Worm (Caenorhabditis elegans) whole organism, L4 larva: Measurements from ENCODE around the gene gck-1.

Source experiments
- F26F4.8 ChIP-seq: fragments of 200-800 bp; sonication (Bioruptor generic); conservative IDR thresholded peaks from 2 replicates; pipeline ENCODE4 v1.3.6; 2022; ENCODE audit warnings: missing genetic modification characterization, missing compliant biosample characterization
- T20F7.1 ChIP-seq: fragments of 200-800 bp; sonication (Bioruptor generic); optimal IDR thresholded peaks from 2 replicates; lab custom pipeline; 2018; ENCODE audit warnings: mild to moderate bottlenecking, missing genetic modification characterization, missing compliant biosample characterization
- T26A8.4 ChIP-seq: fragments of 200-800 bp; sonication (Bioruptor generic); IDR thresholded peaks from 2 replicates; pipeline ENCODE4 v1.3.6; 2022; ENCODE audit warnings: missing genetic modification characterization, missing compliant biosample characterization
- Y48G9A.11 ChIP-seq: fragments of 200-800 bp; sonication (Bioruptor generic); IDR thresholded peaks from 2 replicates; pipeline ENCODE4 v1.3.6; 2022; ENCODE audit warnings: missing genetic modification reagents, missing genetic modification characterization, missing compliant biosample characterization
- Y5F2A.4 ChIP-seq: fragments of 200-800 bp; sonication (Bioruptor generic); optimal IDR thresholded peaks from 2 replicates; lab custom pipeline; 2018; ENCODE audit warnings: mild to moderate bottlenecking, missing genetic modification characterization, missing compliant biosample characterization
- ZK337.2 ChIP-seq: fragments of 200-800 bp; sonication (Bioruptor generic); IDR thresholded peaks from 2 replicates; pipeline ENCODE4 v1.3.6; 2022; ENCODE audit warnings: missing genetic modification reagents, missing genetic modification characterization, missing compliant biosample characterization
- aha-1 ChIP-seq: fragments of 150-350 bp; peaks from one replicate; lab custom pipeline; 2014; ENCODE audit warnings: missing biosample characterization, missing genetic modification characterization
- ama-1 ChIP-seq: fragments of 150-350 bp; optimal IDR thresholded peaks from 2 replicates; lab custom pipeline; 2014; ENCODE audit warnings: inconsistent platforms, mixed read lengths
- attf-4 ChIP-seq: sonication (generic microtip); optimal IDR thresholded peaks from 3 replicates; lab custom pipeline; 2017; ENCODE audit warnings: missing biosample characterization, missing genetic modification characterization
- ceh-28 ChIP-seq: fragments of 150-350 bp; optimal IDR thresholded peaks from 2 replicates; lab custom pipeline; 2014; ENCODE audit warnings: missing biosample characterization, missing genetic modification reagents, missing genetic modification characterization
- ceh-32 ChIP-seq: sonication (generic microtip); optimal IDR thresholded peaks from 2 replicates; lab custom pipeline; 2016; ENCODE audit warnings: mild to moderate bottlenecking, missing genetic modification characterization, missing compliant biosample characterization; ENCODE audit not compliant: poor library complexity
- ceh-44 ChIP-seq: fragments of 200-800 bp; sonication (Bioruptor generic); IDR thresholded peaks from 2 replicates; pipeline ENCODE4 v1.3.6; 2022; ENCODE audit warnings: missing genetic modification reagents, missing genetic modification characterization, missing compliant biosample characterization
- ceh-62 ChIP-seq: sonication (generic microtip); optimal IDR thresholded peaks from 2 replicates; lab custom pipeline; 2017; ENCODE audit warnings: missing biosample characterization, missing genetic modification characterization
- ceh-82 ChIP-seq: sonication (generic microtip); optimal IDR thresholded peaks from 2 replicates; lab custom pipeline; 2017; ENCODE audit warnings: missing biosample characterization, missing genetic modification characterization
- cey-2 ChIP-seq: sonication (generic microtip); optimal IDR thresholded peaks from 3 replicates; lab custom pipeline; 2017; ENCODE audit warnings: missing genetic modification characterization, mild to moderate bottlenecking, missing compliant biosample characterization, antibody characterized with exemption, borderline replicate concordance; ENCODE audit not compliant: insufficient read depth
- daf-12 ChIP-seq: fragments of 150-350 bp; optimal IDR thresholded peaks from 2 replicates; lab custom pipeline; 2014; ENCODE audit warnings: missing biosample characterization, missing genetic modification reagents, missing genetic modification characterization
- daf-8 ChIP-seq: fragments of 200-800 bp; sonication (Bioruptor generic); IDR thresholded peaks from 2 replicates; pipeline ENCODE4 v1.3.6; 2022; ENCODE audit warnings: missing genetic modification characterization, missing compliant biosample characterization
- dmd-6 ChIP-seq: fragments of 200-800 bp; sonication (Bioruptor generic); IDR thresholded peaks from 2 replicates; pipeline ENCODE4 v1.3.6; 2022; ENCODE audit warnings: missing genetic modification reagents, missing genetic modification characterization, missing compliant biosample characterization
- dpl-1 ChIP-seq: fragments of 150-350 bp; optimal IDR thresholded peaks from 2 replicates; lab custom pipeline; 2014; ENCODE audit warnings: missing biosample characterization, missing genetic modification reagents, missing genetic modification characterization
- dve-1 ChIP-seq: sonication (generic microtip); optimal IDR thresholded peaks from 2 replicates; lab custom pipeline; 2017; ENCODE audit warnings: antibody characterized with exemption, mild to moderate bottlenecking, missing genetic modification characterization, missing compliant biosample characterization; ENCODE audit not compliant: insufficient read depth
- egl-27 ChIP-seq: sonication (generic microtip); optimal IDR thresholded peaks from 3 replicates; lab custom pipeline; 2017; ENCODE audit warnings: missing biosample characterization, missing genetic modification reagents, missing genetic modification characterization
- fos-1 ChIP-seq: fragments of 150-350 bp; optimal IDR thresholded peaks from 2 replicates; lab custom pipeline; 2014; ENCODE audit warnings: missing biosample characterization, missing genetic modification characterization
- gei-8 ChIP-seq: fragments of 200-800 bp; sonication (Bioruptor generic); optimal IDR thresholded peaks from 2 replicates; lab custom pipeline; 2018; ENCODE audit warnings: mild to moderate bottlenecking, missing genetic modification characterization, missing compliant biosample characterization
- hif-1 ChIP-seq, 2 experiments: sonication (generic microtip); optimal IDR thresholded peaks; 2 replicates each; lab custom pipeline; 2016 to 2017; ENCODE audit warnings: missing compliant biosample characterization in 2 of 2, missing genetic modification characterization in 2 of 2, missing genetic modification reagents in 2 of 2, missing genotype in 2 of 2, mild to moderate bottlenecking in 1 of 2
- hlh-30 ChIP-seq: sonication (generic microtip); optimal IDR thresholded peaks from 2 replicates; lab custom pipeline; 2017; ENCODE audit warnings: antibody characterized with exemption, mild to moderate bottlenecking, missing genetic modification characterization, missing compliant biosample characterization; ENCODE audit not compliant: insufficient read depth
- jun-1 ChIP-seq: fragments of 150-350 bp; optimal IDR thresholded peaks from 2 replicates; lab custom pipeline; 2014; ENCODE audit warnings: missing biosample characterization, missing genetic modification reagents, missing genetic modification characterization
- lim-7 ChIP-seq: fragments of 200-800 bp; sonication (Bioruptor generic); IDR thresholded peaks from 2 replicates; pipeline ENCODE4 v1.3.6; 2022; ENCODE audit warnings: missing genetic modification characterization, missing compliant biosample characterization
- lin-13 ChIP-seq: fragments of 150-350 bp; optimal IDR thresholded peaks from 2 replicates; lab custom pipeline; 2014; ENCODE audit warnings: missing biosample characterization, missing genetic modification reagents, missing genetic modification characterization
- lin-15B ChIP-seq: fragments of 150-350 bp; sonication (generic microtip); optimal IDR thresholded peaks from 3 replicates; lab custom pipeline; 2014; ENCODE audit warnings: missing biosample characterization, missing genetic modification characterization
- madf-5 ChIP-seq, 2 experiments: fragments of 200-800 bp; sonication (Bioruptor generic); IDR thresholded peaks; 2 replicates each; pipeline ENCODE4 v1.3.6; 2022; ENCODE audit warnings: missing compliant biosample characterization in 2 of 2, missing genetic modification characterization in 2 of 2
- madf-9 ChIP-seq: fragments of 200-800 bp; sonication (Bioruptor generic); conservative IDR thresholded peaks from 2 replicates; pipeline ENCODE4 v1.3.6; 2022; ENCODE audit warnings: missing genetic modification reagents, missing genetic modification characterization, missing compliant biosample characterization
- mdl-1 ChIP-seq, 2 experiments: fragments of 150-350 bp in 1 of 2; sonication (generic microtip) in 1 of 2; optimal IDR thresholded peaks; 2 replicates each; lab custom pipeline; 2014 to 2017; ENCODE audit warnings: missing biosample characterization in 2 of 2, missing genetic modification characterization in 2 of 2
- mep-1 ChIP-seq: fragments of 150-350 bp; sonication (generic microtip); optimal IDR thresholded peaks from 3 replicates; lab custom pipeline; 2014; ENCODE audit warnings: missing biosample characterization, missing genetic modification characterization
- mes-2 ChIP-seq: sonication (generic microtip); optimal IDR thresholded peaks from 2 replicates; lab custom pipeline; 2016; ENCODE audit warnings: missing genotype, mild to moderate bottlenecking, missing genetic modification characterization, missing compliant biosample characterization; ENCODE audit not compliant: poor library complexity, severe bottlenecking
- nhr-102 ChIP-seq: sonication (generic microtip); optimal IDR thresholded peaks from 2 replicates; lab custom pipeline; 2016; ENCODE audit warnings: mild to moderate bottlenecking, missing genetic modification characterization, moderate library complexity, missing compliant biosample characterization
- nhr-11 ChIP-seq: fragments of 150-350 bp; optimal IDR thresholded peaks from 2 replicates; lab custom pipeline; 2014; ENCODE audit warnings: missing biosample characterization, missing genetic modification characterization
- nhr-237 ChIP-seq: sonication (generic microtip); optimal IDR thresholded peaks from 2 replicates; lab custom pipeline; 2017; ENCODE audit warnings: missing biosample characterization, missing genetic modification characterization
- nhr-41 ChIP-seq: fragments of 200-800 bp; sonication (Bioruptor generic); IDR thresholded peaks from 2 replicates; pipeline ENCODE4 v1.3.6; 2022; ENCODE audit warnings: missing genetic modification reagents, missing genetic modification characterization, missing compliant biosample characterization
- nhr-6 ChIP-seq: fragments of 150-350 bp; optimal IDR thresholded peaks from 2 replicates; lab custom pipeline; 2014; ENCODE audit warnings: missing biosample characterization, missing genetic modification characterization
- php-3 ChIP-seq: fragments of 200-800 bp; sonication (Bioruptor generic); IDR thresholded peaks from 2 replicates; pipeline ENCODE4 v1.3.6; 2022; ENCODE audit warnings: missing genetic modification reagents, missing genetic modification characterization, missing compliant biosample characterization
- pqm-1 ChIP-seq: sonication (generic microtip); optimal IDR thresholded peaks from 2 replicates; lab custom pipeline; 2017; ENCODE audit warnings: missing biosample characterization, missing genetic modification characterization
- rbr-2 ChIP-seq: sonication (generic microtip); optimal IDR thresholded peaks from 2 replicates; lab custom pipeline; 2016; ENCODE audit warnings: missing genotype, missing genetic modification characterization, missing compliant biosample characterization
- sdz-12 ChIP-seq: fragments of 200-800 bp; sonication (Bioruptor generic); optimal IDR thresholded peaks from 2 replicates; lab custom pipeline; 2018; ENCODE audit warnings: mild to moderate bottlenecking, missing genetic modification characterization, missing compliant biosample characterization
- skn-1 ChIP-seq: fragments of 150-350 bp; optimal IDR thresholded peaks from 2 replicates; lab custom pipeline; 2014; ENCODE audit warnings: missing biosample characterization, missing genetic modification characterization
- spr-3 ChIP-seq: fragments of 200-800 bp; sonication (Bioruptor generic); optimal IDR thresholded peaks from 2 replicates; lab custom pipeline; 2018; ENCODE audit warnings: mild to moderate bottlenecking, missing genetic modification characterization, missing compliant biosample characterization
- tag-97 ChIP-seq: fragments of 200-800 bp; sonication (Bioruptor generic); IDR thresholded peaks from 2 replicates; pipeline ENCODE4 v1.3.6; 2022; ENCODE audit warnings: missing genetic modification characterization, missing compliant biosample characterization
- unc-130 ChIP-seq: sonication (generic microtip); optimal IDR thresholded peaks from 2 replicates; lab custom pipeline; 2016; ENCODE audit warnings: missing genetic modification reagents, missing genetic modification characterization, missing compliant biosample characterization
- zag-1 ChIP-seq: fragments of 150-350 bp; optimal IDR thresholded peaks from 2 replicates; lab custom pipeline; 2014; ENCODE audit warnings: missing biosample characterization, missing genetic modification characterization
- zfp-3 ChIP-seq: fragments of 200-800 bp; sonication (Bioruptor generic); conservative IDR thresholded peaks from 2 replicates; pipeline ENCODE4 v1.3.6; 2022; ENCODE audit warnings: missing genetic modification reagents, missing genetic modification characterization, missing compliant biosample characterization
- ztf-11 ChIP-seq: fragments of 150-350 bp; optimal IDR thresholded peaks from 2 replicates; lab custom pipeline; 2014; ENCODE audit warnings: missing biosample characterization, missing genetic modification characterization
- ztf-7 ChIP-seq: fragments of 150-350 bp; optimal IDR thresholded peaks from 2 replicates; lab custom pipeline; 2014; ENCODE audit warnings: missing biosample characterization, missing genetic modification characterization

gck-1 gene

ce11 chrV:8936184-8936589, 11.4 kb upstream of the gck-1 start, which contains the start of gene unc-23 (continued):
- no peak for TF ChIP-seq Y5F2A.4
- TF ChIP-seq T20F7.1 = peak; percentile 45
- TF ChIP-seq skn-1 (tag; lab: Kevin White, UChicago) = no peak
- no peak for TF ChIP-seq zag-1 (tag; lab: Kevin White, UChicago)
- no peak for TF ChIP-seq F26F4.8 (GFP tag; lab: Robert Waterston, UW)
- TF ChIP-seq mes-2 (tag; lab: Kevin White, UChicago) = peak; percentile 54
- no peak for TF ChIP-seq lin-15B (tag; lab: Kevin White, UChicago)
- TF ChIP-seq daf-12 (tag; lab: Kevin White, UChicago) = no peak
- peak; percentile 38; the same call in 1 of the 2 replicates for TF ChIP-seq lim-7 (GFP tag; lab: Robert Waterston, UW)
- peak; percentile 90 for TF ChIP-seq php-3
- no peak for TF ChIP-seq nhr-237
- TF ChIP-seq jun-1 (tag; lab: Kevin White, UChicago) = peak; percentile 76
- TF ChIP-seq hif-1 (tag; optimal IDR thresholded peaks at IDR 0.05; lab: Kevin White, UChicago) = peak in 1 of 2 experiments; percentile 64
- TF ChIP-seq attf-4 = no peak
- peak; percentile 81 for TF ChIP-seq madf-9
- no peak for TF ChIP-seq unc-130
- no peak for TF ChIP-seq sdz-12 (GFP tag; lab: Kevin White, UChicago)
- TF ChIP-seq spr-3 (GFP tag; lab: Kevin White, UChicago) = peak; percentile 76
- no peak for TF ChIP-seq lin-13
- peak; percentile 48 for TF ChIP-seq ztf-7
- TF ChIP-seq nhr-6 (tag; lab: Kevin White, UChicago) = peak; percentile 4
- TF ChIP-seq egl-27 (tag; lab: Kevin White, UChicago) = no peak
- 0 out of 2 replicates have a peak, but pooled peaks have one; percentile 37 for TF ChIP-seq Y48G9A.11 (GFP tag; lab: Robert Waterston, UW)

- TF ChIP-seq dve-1 (tag; lab: Kevin White, UChicago) (peak; percentile 26), mep-1 (tag; lab: Kevin White, UChicago) (peak; percentile 6), cey-2 (tag; lab: Kevin White, UChicago) (no peak), T26A8.4 (GFP tag; lab: Robert Waterston, UW) (no peak), ZK337.2 (GFP tag; lab: Robert Waterston, UW) (no peak), ceh-32 (no peak), pqm-1 (peak; percentile 81), gei-8 (no peak), ceh-62 (no peak), ama-1 (peak; percentile 8), fos-1 (no peak), nhr-41 (GFP tag; lab: Robert Waterston, UW) (no peak), ceh-82 (no peak), ztf-11 (tag; lab: Kevin White, UChicago) (no peak), dpl-1 (GFP tag; lab: Kevin White, UChicago) (no peak), attf-4 (no peak), mdl-1 (tag; optimal IDR thresholded peaks at IDR 0.05; lab: Kevin White, UChicago) (peak in 1 of 2 experiments; percentile 16), nhr-11 (tag; lab: Kevin White, UChicago) (peak; percentile 33), hlh-30 (tag; lab: Kevin White, UChicago) (peak; percentile 22), dmd-6 (GFP tag; lab: Robert Waterston, UW) (peak; percentile 8; the same call in 1 of the 2 replicates), nhr-102 (tag; lab: Kevin White, UChicago) (no peak), tag-97 (no peak), rbr-2 (tag; lab: Kevin White, UChicago) (no peak), madf-5 (GFP tag; IDR thresholded peaks at IDR 0.05; lab: Robert Waterston, UW) (no peak), aha-1 (tag; lab: Kevin White, UChicago) (no peak), lin-15B (tag; lab: Kevin White, UChicago) (no peak), ceh-28 (tag; lab: Kevin White, UChicago) (no peak), daf-8 (GFP tag; lab: Robert Waterston, UW) (no peak), ceh-44 (GFP tag; lab: Robert Waterston, UW) (no peak), zfp-3 (GFP tag; lab: Robert Waterston, UW) (no peak)
These were observed 10.7 kb upstream of the gck-1 start for ce11 chrV:8936791-8937475.
